Worm (Caenorhabditis elegans) whole organism, late embryonic: ENCODE measurements around the gene ocr-2.

ENCODE experiments used
- C38D4.7 ChIP-seq: fragments of 200-800 bp; sonication (Bioruptor generic); optimal IDR thresholded peaks from 2 replicates; lab custom pipeline; 2018; ENCODE audit warnings: mild to moderate bottlenecking, missing genetic modification characterization, moderate library complexity, missing compliant biosample characterization
- Y22D7AL.16 ChIP-seq: sonication (generic microtip); optimal IDR thresholded peaks from 2 replicates; lab custom pipeline; 2016; ENCODE audit warnings: missing genetic modification characterization, missing compliant biosample characterization
- ama-1 ChIP-seq: fragments of 150-350 bp; optimal IDR thresholded peaks from 2 replicates; lab custom pipeline; 2014
- ceh-30 ChIP-seq: fragments of 150-350 bp; optimal IDR thresholded peaks from 2 replicates; lab custom pipeline; 2014; ENCODE audit warnings: missing biosample characterization, missing genetic modification characterization
- ceh-6 ChIP-seq: fragments of 200-800 bp; sonication (Bioruptor generic); optimal IDR thresholded peaks from 2 replicates; lab custom pipeline; 2018; ENCODE audit warnings: mild to moderate bottlenecking, missing genetic modification characterization, missing compliant biosample characterization
- fkh-10 ChIP-seq: fragments of 150-350 bp; optimal IDR thresholded peaks from 2 replicates; lab custom pipeline; 2014; ENCODE audit warnings: missing biosample characterization, missing genetic modification reagents, missing genetic modification characterization
- rnt-1 ChIP-seq: sonication (generic microtip); optimal IDR thresholded peaks from 2 replicates; lab custom pipeline; 2016; ENCODE audit warnings: missing genetic modification characterization, missing compliant biosample characterization
- tbx-2 ChIP-seq: sonication (generic microtip); optimal IDR thresholded peaks from 2 replicates; lab custom pipeline; 2016; ENCODE audit warnings: missing genetic modification characterization, missing compliant biosample characterization
- ttx-3 ChIP-seq: sonication (generic microtip); optimal IDR thresholded peaks from 2 replicates; lab custom pipeline; 2016; ENCODE audit warnings: missing genetic modification reagents, missing genetic modification characterization, missing compliant biosample characterization
- ztf-16 ChIP-seq: sonication (generic microtip); optimal IDR thresholded peaks from 2 replicates; lab custom pipeline; 2017; ENCODE audit warnings: missing genetic modification characterization, missing compliant biosample characterization

ce11 chrIV:8189667-8190066 is 30.2 kb downstream of the ocr-2 start:
- TF ChIP-seq ttx-3 (no peak), ceh-30 (tag; lab: Kevin White, UChicago) (no peak), ama-1 (lab: Kevin White, UChicago) (no peak), C38D4.7 (GFP tag; lab: Kevin White, UChicago) (no peak), rnt-1 (tag; lab: Kevin White, UChicago) (no peak), ceh-6 (GFP tag; lab: Kevin White, UChicago) (no peak), fkh-10 (GFP tag; lab: Kevin White, UChicago) (no peak), tbx-2 (tag; lab: Kevin White, UChicago) (no peak), Y22D7AL.16 (tag; lab: Kevin White, UChicago) (no peak), ztf-16 (no peak)
